Worm (Caenorhabditis elegans): ENCODE results near the gene B0348.2.

- TF ChIP-seq flt-1 (GFP tag; IDR thresholded peaks at IDR 0.05) (no peak), ref-1 (GFP tag; conservative IDR thresholded peaks at IDR 0.05) (no peak), ztf-29 (GFP tag; IDR thresholded peaks at IDR 0.05) (no peak), cog-1 (tag; optimal IDR thresholded peaks at IDR 0.05) (no peak), klf-2 (GFP tag; conservative IDR thresholded peaks at IDR 0.05) (no peak), tab-1 (GFP tag; IDR thresholded peaks at IDR 0.05) (no peak), ztf-23 (GFP tag; IDR thresholded peaks at IDR 0.05) (no peak), T22C8.4 (GFP tag; IDR thresholded peaks at IDR 0.05) (no peak)
These were observed 15.3 kb upstream of the B0348.2 start for ce11 chrV:29823-30222.
